Worm (Caenorhabditis elegans): Measurements from ENCODE around the gene C41H7.2.

C41H7.2 gene

ce11 chrII:2987854-2988350 is 26.7 kb upstream of the C41H7.2 start, which contains the start of gene lido-7:
lido-7 (plus strand) TSS chrII:2988300.
- no peak for TF ChIP-seq dao-5 (tag; optimal IDR thresholded peaks at IDR 0.05)
- peak; percentile 18 for TF ChIP-seq him-1 (tag; optimal IDR thresholded peaks at IDR 0.05)

- no peak for TF ChIP-seq dao-5 (tag; optimal IDR thresholded peaks at IDR 0.05)
- TF ChIP-seq him-1 (tag; optimal IDR thresholded peaks at IDR 0.05) = no peak
- TF ChIP-seq W03F9.2 (tag; optimal IDR thresholded peaks at IDR 0.05) = no peak
These were observed 24.5 kb upstream of the C41H7.2 start for ce11 chrII:2990089-2990488.

DNA sequence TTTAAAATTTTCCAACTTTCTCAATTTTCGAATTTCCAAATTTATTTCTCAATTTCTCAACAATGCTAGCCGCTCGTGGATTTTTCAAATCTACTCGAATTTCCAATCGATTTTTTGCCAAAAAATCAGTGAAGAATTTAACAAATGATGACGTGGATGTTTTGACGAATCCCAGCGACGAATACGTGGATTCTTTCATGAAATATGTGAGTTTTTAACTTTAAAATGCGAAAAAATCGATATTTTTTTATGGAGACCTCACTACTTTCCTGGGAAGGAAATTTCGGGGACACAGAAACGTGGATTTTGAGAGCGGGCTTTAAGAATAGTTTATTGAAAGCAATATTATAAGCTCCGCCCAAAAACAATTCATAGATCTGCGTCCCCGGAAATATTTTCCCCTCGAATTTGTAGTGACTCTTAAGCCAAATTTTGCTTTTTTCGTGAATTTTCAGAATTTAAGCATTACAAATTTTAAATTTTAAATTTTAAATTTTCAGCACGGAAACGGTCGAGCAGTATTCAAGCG is 23.0 kb upstream of the C41H7.2 start, which contains the start of gene K08A2.2:
Gene K08A2.2 (plus strand): TSS at position 51 of the 529 bp plus-strand sequence.
- TF ChIP-seq W03F9.2 (tag; optimal IDR thresholded peaks at IDR 0.05) = no peak
- TF ChIP-seq dao-5 (tag; optimal IDR thresholded peaks at IDR 0.05) = no peak
- TF ChIP-seq him-1 (tag; optimal IDR thresholded peaks at IDR 0.05) = no peak

DNA sequence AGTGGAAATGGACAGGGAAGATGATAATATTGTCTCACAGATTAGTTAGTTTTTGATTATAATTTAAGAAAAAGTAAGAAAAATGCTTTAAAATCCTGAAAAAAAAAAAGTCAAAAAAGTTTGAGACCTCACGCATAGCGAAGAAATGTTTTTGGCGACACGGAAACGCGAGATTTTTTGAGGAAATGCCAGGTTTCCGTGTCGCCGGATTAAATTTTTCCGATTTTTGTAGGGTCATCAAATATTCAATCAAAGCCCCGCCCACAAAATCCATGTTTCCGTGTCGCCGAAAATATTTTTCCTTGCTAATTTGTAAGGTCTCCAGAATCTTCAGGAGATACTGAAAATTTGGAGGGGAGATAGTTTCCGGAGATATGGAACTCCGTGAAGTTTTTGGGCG is 22.3 kb upstream of the C41H7.2 start:
- TF ChIP-seq him-1 (tag; optimal IDR thresholded peaks at IDR 0.05) (no peak), W03F9.2 (tag; optimal IDR thresholded peaks at IDR 0.05) (no peak), dao-5 (tag; optimal IDR thresholded peaks at IDR 0.05) (no peak)

DNA sequence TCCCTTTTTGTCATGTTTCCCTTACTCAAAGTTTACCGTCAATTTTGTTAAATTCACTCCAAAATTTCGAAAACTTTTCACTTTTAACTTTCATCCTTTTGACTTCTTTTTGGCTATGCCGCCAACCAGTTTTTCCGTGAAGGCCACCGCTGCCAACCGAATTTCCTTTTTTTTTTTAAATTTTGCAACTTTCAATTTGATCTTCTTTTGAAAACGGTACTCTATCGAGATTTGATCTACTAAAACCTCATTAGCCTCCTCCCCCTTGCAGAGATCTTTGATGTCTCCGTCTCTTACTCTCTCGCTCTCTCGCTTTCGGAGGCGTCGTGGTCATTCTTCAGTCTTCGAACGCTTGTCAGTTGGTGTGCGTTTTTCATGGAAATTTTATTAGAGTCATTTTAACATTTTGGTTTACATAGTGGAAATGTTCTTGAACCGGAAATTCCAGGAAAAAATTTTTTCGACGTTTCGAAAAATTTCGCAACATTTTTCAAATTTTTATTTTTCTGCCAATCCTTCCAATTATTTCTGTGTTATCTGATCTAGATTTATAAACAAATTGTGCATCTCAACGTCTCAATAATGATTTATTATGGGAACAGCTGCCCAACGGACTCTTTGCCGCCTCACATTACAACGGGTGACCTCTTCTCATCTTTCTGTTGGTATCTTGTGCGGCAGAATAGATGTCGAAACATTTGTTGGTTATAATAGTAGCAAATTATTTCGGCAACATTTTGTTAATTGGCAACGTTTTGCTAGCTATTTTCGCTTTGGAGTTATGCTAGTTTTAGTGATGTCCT is 19.8 kb upstream of the C41H7.2 start:
- TF ChIP-seq dao-5 (tag; optimal IDR thresholded peaks at IDR 0.05) = no peak
- no peak for TF ChIP-seq W03F9.2 (tag; optimal IDR thresholded peaks at IDR 0.05)
- no peak for TF ChIP-seq him-1 (tag; optimal IDR thresholded peaks at IDR 0.05)

ce11 chrII:2996721-2997120 is 17.9 kb upstream of the C41H7.2 start, which contains the start of gene lido-8:
lido-8 (plus strand) TSS chrII:2997021.
- TF ChIP-seq him-1 (tag; optimal IDR thresholded peaks at IDR 0.05) (no peak), dao-5 (tag; optimal IDR thresholded peaks at IDR 0.05) (no peak), W03F9.2 (tag; optimal IDR thresholded peaks at IDR 0.05) (no peak)

- no peak for TF ChIP-seq dao-5 (tag; optimal IDR thresholded peaks at IDR 0.05)
- no peak for TF ChIP-seq W03F9.2 (tag; optimal IDR thresholded peaks at IDR 0.05)
- TF ChIP-seq him-1 (tag; optimal IDR thresholded peaks at IDR 0.05) = no peak
These were observed 16.7 kb upstream of the C41H7.2 start for ce11 chrII:2997828-2998441.

- TF ChIP-seq him-1 (tag; optimal IDR thresholded peaks at IDR 0.05) = no peak
- no peak for TF ChIP-seq dao-5 (tag; optimal IDR thresholded peaks at IDR 0.05)
- TF ChIP-seq W03F9.2 (tag; optimal IDR thresholded peaks at IDR 0.05) = no peak
These were observed 13.9 kb upstream of the C41H7.2 start, which contains the start of gene lido-9 for ce11 chrII:3000535-3001264. lido-9 (plus strand) TSS chrII:3000768.

ce11 chrII:3002211-3002610 is 12.4 kb upstream of the C41H7.2 start, which contains the start of gene lido-10:
lido-10 (plus strand) TSS chrII:3002511.
- TF ChIP-seq W03F9.2 (tag; optimal IDR thresholded peaks at IDR 0.05) = no peak
- no peak for TF ChIP-seq him-1 (tag; optimal IDR thresholded peaks at IDR 0.05)
- no peak for TF ChIP-seq dao-5 (tag; optimal IDR thresholded peaks at IDR 0.05)

- no peak for TF ChIP-seq W03F9.2 (tag; optimal IDR thresholded peaks at IDR 0.05)
- TF ChIP-seq him-1 (tag; optimal IDR thresholded peaks at IDR 0.05) = no peak
- no peak for TF ChIP-seq dao-5 (tag; optimal IDR thresholded peaks at IDR 0.05)
These were observed 10.9 kb upstream of the C41H7.2 start, which contains the start of gene lido-11 for ce11 chrII:3003667-3004066. lido-11 (plus strand) TSS chrII:3003967.

DNA sequence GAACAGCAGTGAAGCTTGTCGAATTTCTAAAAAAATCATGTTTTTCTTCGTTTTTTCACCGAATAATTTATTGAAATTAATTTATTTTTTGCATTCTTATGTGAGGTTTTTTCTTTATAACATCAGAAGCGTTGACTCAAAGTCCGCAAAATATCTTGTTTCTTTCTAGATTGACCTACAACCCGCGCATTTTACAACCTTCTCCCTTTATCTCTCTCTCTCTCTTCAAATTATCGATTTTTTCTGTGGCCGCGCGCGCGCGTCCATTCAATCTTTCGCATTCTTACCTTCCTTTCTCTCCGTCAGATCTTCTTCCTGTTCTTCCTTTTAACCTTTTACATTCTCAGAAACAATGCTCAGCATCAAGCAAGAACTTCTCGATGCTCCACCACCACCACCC is 9.1 kb upstream of the C41H7.2 start, which contains the start of gene lido-12:
Gene lido-12 (plus strand): TSS at position 301 of the 400 bp plus-strand sequence.
- TF ChIP-seq W03F9.2 (tag; optimal IDR thresholded peaks at IDR 0.05) = no peak
- TF ChIP-seq dao-5 (tag; optimal IDR thresholded peaks at IDR 0.05) = no peak
- TF ChIP-seq him-1 (tag; optimal IDR thresholded peaks at IDR 0.05) = no peak

DNA sequence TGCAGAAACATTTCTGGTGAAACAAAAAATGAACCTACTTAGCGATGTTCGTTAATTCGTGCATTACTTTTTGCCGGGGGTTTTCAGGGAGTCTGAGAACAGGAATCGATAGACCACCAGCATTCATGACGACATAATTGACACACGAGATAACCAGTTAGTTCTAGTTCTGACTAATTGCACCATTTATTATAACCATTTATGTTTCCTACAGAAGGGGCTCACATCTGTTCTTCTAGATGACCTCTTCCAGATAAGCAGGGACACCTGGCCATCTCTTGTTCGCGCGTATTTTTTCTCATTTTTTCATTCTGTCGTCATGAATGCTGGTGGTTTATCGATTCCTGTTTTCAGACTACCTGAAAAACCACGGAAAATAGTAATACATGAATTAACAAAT is 6.2 kb upstream of the C41H7.2 start, which contains the start of gene sdz-5:
Gene sdz-5 (plus strand): TSS at position 301 of the 400 bp plus-strand sequence.
- TF ChIP-seq dao-5 (tag; optimal IDR thresholded peaks at IDR 0.05) = no peak
- TF ChIP-seq W03F9.2 (tag; optimal IDR thresholded peaks at IDR 0.05) = no peak
- TF ChIP-seq him-1 (tag; optimal IDR thresholded peaks at IDR 0.05) = no peak

DNA sequence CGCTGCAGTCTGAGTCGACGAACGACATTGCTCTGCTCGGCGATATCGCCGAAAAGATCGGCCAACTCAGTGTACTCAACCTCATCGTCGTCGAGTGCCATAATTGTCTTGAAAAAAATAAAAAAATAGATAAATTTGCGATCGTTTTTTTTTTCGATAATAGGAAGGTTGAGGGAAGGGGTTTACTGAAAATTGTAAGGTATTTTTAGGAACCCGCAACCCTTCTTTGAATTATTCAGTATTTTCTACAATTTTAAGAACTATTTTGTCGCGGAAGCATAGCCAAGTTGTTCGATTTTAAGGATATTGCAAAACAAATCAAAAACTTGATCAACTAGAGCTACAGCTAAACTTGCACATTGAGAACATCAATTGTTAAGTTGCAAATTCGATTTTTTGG is 2.5 kb upstream of the C41H7.2 start, which contains the start of gene C41H7.9:
Gene C41H7.9 (minus strand): TSS at position 101 of the 400 bp plus-strand sequence.
- TF ChIP-seq dao-5 (tag; optimal IDR thresholded peaks at IDR 0.05) = no peak
- TF ChIP-seq W03F9.2 (tag; optimal IDR thresholded peaks at IDR 0.05) = no peak
- TF ChIP-seq him-1 (tag; optimal IDR thresholded peaks at IDR 0.05) = no peak

All from whole organism, L4/young adult.